Fruit fly (Drosophila melanogaster) whole organism, pupa: ENCODE data around the gene CG5510.

ENCODE experiments used
- CG10348 ChIP-seq: fragments of 200-800 bp; sonication (Bioruptor generic); IDR thresholded peaks from 2 replicates; pipeline ENCODE4 v1.3.6; 2022; ENCODE audit warnings: missing biosample characterization, missing genetic modification characterization
- CG12605 ChIP-seq: fragments of 200-800 bp; sonication (Bioruptor generic); IDR thresholded peaks from 2 replicates; pipeline ENCODE4 v1.3.6; 2022; ENCODE audit warnings: missing biosample characterization, missing genetic modification characterization
- CG13204 ChIP-seq: fragments of 200-800 bp; sonication (Bioruptor generic); optimal IDR thresholded peaks from 2 replicates; lab custom pipeline; 2018; ENCODE audit warnings: missing biosample characterization, mild to moderate bottlenecking, missing genetic modification characterization, moderate library complexity
- CG14655 ChIP-seq: fragments of 200-800 bp; sonication (Bioruptor generic); optimal IDR thresholded peaks from 3 replicates; lab custom pipeline; 2017; ENCODE audit warnings: mild to moderate bottlenecking, missing biosample characterization, missing genetic modification reagents, missing genetic modification characterization
- CG15710 ChIP-seq: fragments of 200-800 bp; sonication (Bioruptor generic); optimal IDR thresholded peaks from 2 replicates; lab custom pipeline; 2018; ENCODE audit warnings: missing biosample characterization, mild to moderate bottlenecking, missing genetic modification characterization, moderate library complexity
- CG17806 ChIP-seq: fragments of 200-800 bp; sonication (Bioruptor generic); optimal IDR thresholded peaks from 2 replicates; lab custom pipeline; 2018; ENCODE audit warnings: missing biosample characterization, mild to moderate bottlenecking, missing genetic modification characterization, moderate library complexity
- CG32121 ChIP-seq: fragments of 200-800 bp; sonication (Bioruptor generic); IDR thresholded peaks from 2 replicates; pipeline ENCODE4 v1.3.6; 2022; ENCODE audit warnings: missing biosample characterization, missing genetic modification characterization
- CG34367 ChIP-seq: fragments of 200-800 bp; sonication (Bioruptor generic); optimal IDR thresholded peaks from 2 replicates; lab custom pipeline; 2018; ENCODE audit warnings: missing biosample characterization, mild to moderate bottlenecking, missing genetic modification characterization
- CG4496 ChIP-seq: fragments of 200-800 bp; sonication (Bioruptor generic); IDR thresholded peaks from 3 replicates; pipeline ENCODE4 v1.3.6; 2022; ENCODE audit warnings: missing biosample characterization, missing genetic modification characterization
- CG8159 ChIP-seq: fragments of 200-800 bp; sonication (Bioruptor generic); optimal IDR thresholded peaks from 3 replicates; lab custom pipeline; 2018; ENCODE audit warnings: missing biosample characterization, mild to moderate bottlenecking, missing genetic modification characterization, moderate library complexity
- CG8301 ChIP-seq: fragments of 200-800 bp; sonication (Bioruptor generic); optimal IDR thresholded peaks from 2 replicates; lab custom pipeline; 2018; ENCODE audit warnings: missing biosample characterization, mild to moderate bottlenecking, missing genetic modification characterization
- CG9948 ChIP-seq: fragments of 200-800 bp; sonication (Bioruptor generic); optimal IDR thresholded peaks from 2 replicates; lab custom pipeline; 2018; ENCODE audit warnings: missing biosample characterization, mild to moderate bottlenecking, missing genetic modification characterization, moderate library complexity
- D1 ChIP-seq: fragments of 200-800 bp; sonication (Bioruptor generic); optimal IDR thresholded peaks from 2 replicates; lab custom pipeline; 2018; ENCODE audit warnings: missing biosample characterization, mild to moderate bottlenecking, missing genetic modification characterization, moderate library complexity
- EcR ChIP-seq: fragments of 200-800 bp; sonication (Bioruptor generic); optimal IDR thresholded peaks from 3 replicates; lab custom pipeline; 2019; ENCODE audit warnings: missing biosample characterization, missing genetic modification characterization, mild to moderate bottlenecking, moderate library complexity, missing genetic modification reagents
- Ets98B ChIP-seq: fragments of 200-800 bp; sonication (Bioruptor generic); IDR thresholded peaks from 2 replicates; pipeline ENCODE4 v1.3.6; 2022; ENCODE audit warnings: missing biosample characterization, missing genetic modification characterization
- Pif1A ChIP-seq: fragments of 200-800 bp; sonication (Bioruptor generic); optimal IDR thresholded peaks from 3 replicates; lab custom pipeline; 2016; ENCODE audit warnings: missing biosample characterization, missing genetic modification characterization
- Pif1B ChIP-seq: fragments of 200-800 bp; sonication (Bioruptor generic); optimal IDR thresholded peaks from 3 replicates; lab custom pipeline; 2016; ENCODE audit warnings: missing biosample characterization, missing genetic modification characterization
- Snoo ChIP-seq: fragments of 200-800 bp; sonication (Bioruptor generic); optimal IDR thresholded peaks from 3 replicates; lab custom pipeline; 2017; ENCODE audit warnings: missing biosample characterization, mild to moderate bottlenecking, missing genetic modification characterization, inconsistent platforms
- fd96Ca ChIP-seq: fragments of 200-800 bp; sonication (Bioruptor generic); IDR thresholded peaks from 3 replicates; pipeline ENCODE4 v1.3.6; 2022; ENCODE audit warnings: missing biosample characterization, missing genetic modification characterization
- gl ChIP-seq: fragments of 200-800 bp; sonication (Bioruptor generic); optimal IDR thresholded peaks from 2 replicates; lab custom pipeline; 2018; ENCODE audit warnings: missing biosample characterization, mild to moderate bottlenecking, missing genetic modification characterization
- rn ChIP-seq: fragments of 200-800 bp; sonication (Bioruptor generic); IDR thresholded peaks from 2 replicates; pipeline ENCODE4 v1.3.6; 2022; ENCODE audit warnings: missing biosample characterization, missing genetic modification characterization

CG5510 gene

dm6 chr3R:24169362-24169761 lies at the start of gene CG5510:
Gene CG5510, minus strand, starts transcription at chr3R:24169562.
- TF ChIP-seq CG34367: no peak
- TF ChIP-seq EcR (GFP tag; lab: Kevin White, UChicago): no peak
- TF ChIP-seq fd96Ca (GFP tag; lab: Robert Waterston, UW): no peak
- no peak for TF ChIP-seq Pif1B (GFP tag; lab: Kevin White, UChicago)
- TF ChIP-seq Snoo: no peak
- peak; percentile 39; the same call in 1 of the 3 replicates for TF ChIP-seq CG4496 (GFP tag; lab: Robert Waterston, UW)
- TF ChIP-seq rn (GFP tag; lab: Robert Waterston, UW): no peak
- TF ChIP-seq CG32121 (GFP tag; lab: Robert Waterston, UW): no peak
- no peak for TF ChIP-seq Pif1A (GFP tag; lab: Kevin White, UChicago)
- TF ChIP-seq CG8301 (tag; lab: Kevin White, UChicago): no peak
- TF ChIP-seq CG9948 (tag; lab: Kevin White, UChicago): no peak
- peak; percentile 3 for TF ChIP-seq CG15710 (tag; lab: Kevin White, UChicago)
- TF ChIP-seq CG8159 (tag; lab: Kevin White, UChicago): no peak

- no peak for TF ChIP-seq Pif1B (GFP tag; lab: Kevin White, UChicago)
- TF ChIP-seq CG8301 (tag; lab: Kevin White, UChicago): peak; percentile 1
Observed at dm6 chr3R:24219093-24219492, 49.7 kb upstream of the CG5510 start.

DNA sequence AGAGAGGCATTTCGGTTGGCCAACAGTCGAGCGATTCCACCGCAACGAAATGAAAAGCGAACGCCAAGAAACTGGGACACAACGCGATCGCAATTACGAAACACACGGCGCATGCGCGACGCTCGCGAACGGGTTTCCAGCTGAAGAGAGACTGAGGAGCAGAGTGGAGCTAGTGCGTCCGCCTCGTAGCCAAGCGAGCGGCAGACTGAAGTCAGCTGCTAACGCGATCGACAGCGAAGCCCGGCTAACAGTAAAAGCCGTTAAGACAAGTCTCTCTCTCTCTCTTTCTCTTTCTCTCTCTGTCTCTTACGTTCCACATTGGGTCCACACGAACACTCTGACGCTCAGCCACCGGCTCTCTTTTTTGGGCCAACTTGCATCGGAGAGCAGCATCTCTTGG lies 49.2 kb upstream of the CG5510 start, which contains the start of gene CG17786:
Gene CG17786, minus strand, starts transcription at position 154 of the 400 bp plus-strand sequence.
- TF ChIP-seq D1: no peak
- 0 out of 3 replicates have a peak, but pooled peaks have one; percentile 22 for TF ChIP-seq fd96Ca (GFP tag; lab: Robert Waterston, UW)
- no peak for TF ChIP-seq CG17806 (tag; lab: Kevin White, UChicago)
- peak; percentile 29; the same call in 2 of the 3 replicates for TF ChIP-seq CG4496 (GFP tag; lab: Robert Waterston, UW)
- peak; percentile 12 for TF ChIP-seq Pif1A (GFP tag; lab: Kevin White, UChicago)
- TF ChIP-seq CG12605: peak; percentile 61; the same call in 1 of the 2 replicates
- TF ChIP-seq CG13204 (GFP tag; lab: Kevin White, UChicago): peak; percentile 82
- TF ChIP-seq Ets98B: peak; percentile 48; the same call in 1 of the 2 replicates
- TF ChIP-seq CG8159 (tag; lab: Kevin White, UChicago): no peak
- no peak for TF ChIP-seq CG9948 (tag; lab: Kevin White, UChicago)
- TF ChIP-seq Snoo: peak; percentile 40
- TF ChIP-seq gl (tag; lab: Kevin White, UChicago): no peak
- peak; percentile 31 for TF ChIP-seq EcR (GFP tag; lab: Kevin White, UChicago)
- TF ChIP-seq CG32121 (GFP tag; lab: Robert Waterston, UW): peak; percentile 43; the same call in 1 of the 2 replicates
- no peak for TF ChIP-seq Pif1B (GFP tag; lab: Kevin White, UChicago)
- TF ChIP-seq CG15710 (tag; lab: Kevin White, UChicago): no peak

DNA sequence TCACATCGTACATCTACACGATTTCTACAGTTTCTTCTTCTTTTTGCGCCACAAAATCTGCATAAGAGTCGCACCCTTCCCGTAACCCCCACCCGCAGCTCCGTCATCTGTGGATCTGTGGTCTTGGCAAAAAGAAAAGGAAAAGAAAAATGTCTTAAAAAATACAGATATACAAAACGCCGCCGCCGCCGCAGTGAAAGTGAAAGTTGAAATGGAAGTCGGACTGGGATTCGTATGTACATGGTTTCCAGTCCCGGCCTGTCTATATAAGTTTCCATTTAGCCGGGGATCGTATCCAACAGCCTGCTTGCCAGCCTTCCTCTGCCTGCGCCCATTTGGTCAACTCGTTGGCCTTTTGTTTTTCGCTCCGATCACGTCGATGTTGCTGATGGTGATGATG lies 46.7 kb upstream of the CG5510 start:
- TF ChIP-seq D1: no peak
- no peak for TF ChIP-seq CG32121 (GFP tag; lab: Robert Waterston, UW)
- no peak for TF ChIP-seq rn (GFP tag; lab: Robert Waterston, UW)
- no peak for TF ChIP-seq CG14655 (GFP tag; lab: Kevin White, UChicago)
- TF ChIP-seq Snoo: no peak
- TF ChIP-seq CG8301 (tag; lab: Kevin White, UChicago): no peak

DNA sequence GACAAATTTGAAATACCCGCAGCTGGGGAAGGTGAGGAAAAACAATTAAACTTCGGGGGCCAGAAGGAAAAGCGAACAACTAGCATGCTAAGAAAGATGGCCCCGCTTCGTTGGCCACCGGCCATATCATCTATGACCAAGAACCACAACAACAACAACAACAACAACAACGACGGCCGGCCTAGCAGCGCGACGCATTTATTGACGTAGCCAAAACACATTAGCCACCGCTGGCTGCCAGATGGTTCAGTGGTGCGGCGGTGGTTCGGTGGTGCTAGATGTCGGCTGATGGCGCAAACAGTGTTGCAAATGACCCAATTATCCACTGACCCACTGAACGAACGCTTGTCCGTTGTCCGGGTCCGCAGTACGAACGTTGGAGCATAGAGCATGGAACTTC lies 44.3 kb upstream of the CG5510 start:
- TF ChIP-seq gl (tag; lab: Kevin White, UChicago) (no peak), CG8301 (tag; lab: Kevin White, UChicago) (no peak), Pif1B (GFP tag; lab: Kevin White, UChicago) (no peak)

DNA sequence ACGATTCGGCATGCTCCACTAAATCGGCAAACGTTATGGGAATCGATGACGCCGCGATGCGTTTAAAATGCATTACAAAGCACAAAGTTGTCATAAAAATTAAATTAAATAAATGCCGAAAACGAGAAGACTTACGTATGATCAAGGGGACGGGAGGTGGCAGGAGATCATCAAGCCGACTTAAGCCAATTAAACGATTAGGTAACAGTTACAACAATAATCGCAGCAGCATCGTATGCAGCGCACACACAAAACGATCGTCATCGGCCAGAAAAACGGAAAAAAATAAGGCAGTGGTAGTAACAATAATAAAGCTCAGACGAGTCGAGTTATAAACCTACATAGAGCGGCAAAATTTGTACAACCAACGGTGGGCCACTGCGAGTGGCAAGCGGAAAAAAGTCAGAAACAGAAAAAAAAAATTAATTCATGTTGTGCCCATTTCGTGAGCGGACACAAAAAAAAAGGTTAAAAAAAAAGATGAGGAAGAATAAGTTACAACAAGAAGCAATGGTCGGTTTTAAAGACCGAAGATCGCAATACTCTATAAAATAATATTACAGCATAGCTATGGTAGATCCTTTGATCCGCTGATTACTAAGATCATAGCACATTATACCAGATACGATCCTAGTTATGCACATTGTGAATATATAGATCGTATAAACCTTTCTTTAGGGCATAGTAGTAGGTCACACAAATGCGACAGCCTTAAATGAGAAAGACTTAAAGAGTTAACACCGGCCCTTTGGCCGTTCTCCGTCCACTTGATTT lies 37.2 kb upstream of the CG5510 start:
- TF ChIP-seq CG13204 (GFP tag; lab: Kevin White, UChicago): no peak
- TF ChIP-seq EcR (GFP tag; lab: Kevin White, UChicago): no peak
- TF ChIP-seq CG15710 (tag; lab: Kevin White, UChicago): peak; percentile 33
- TF ChIP-seq CG10348: no peak
- TF ChIP-seq CG32121 (GFP tag; lab: Robert Waterston, UW): no peak
- peak; percentile 47 for TF ChIP-seq Pif1A (GFP tag; lab: Kevin White, UChicago)
- TF ChIP-seq CG34367: peak; percentile 43
- TF ChIP-seq D1: no peak
- no peak for TF ChIP-seq gl (tag; lab: Kevin White, UChicago)
- TF ChIP-seq Ets98B: no peak
- peak; percentile 40 for TF ChIP-seq CG8159 (tag; lab: Kevin White, UChicago)
- peak; percentile 24 for TF ChIP-seq CG17806 (tag; lab: Kevin White, UChicago)
- TF ChIP-seq rn (GFP tag; lab: Robert Waterston, UW): no peak
- TF ChIP-seq fd96Ca (GFP tag; lab: Robert Waterston, UW): peak; percentile 34; the same call in 1 of the 3 replicates
- peak; percentile 8 for TF ChIP-seq CG9948 (tag; lab: Kevin White, UChicago)
- peak; percentile 57 for TF ChIP-seq Snoo
- peak; percentile 39; the same call in 1 of the 2 replicates for TF ChIP-seq CG12605
- peak; percentile 3 for TF ChIP-seq CG8301 (tag; lab: Kevin White, UChicago)
- peak; percentile 38 for TF ChIP-seq Pif1B (GFP tag; lab: Kevin White, UChicago)
- peak; percentile 21 for TF ChIP-seq CG14655 (GFP tag; lab: Kevin White, UChicago)
- peak; percentile 9; the same call in 1 of the 3 replicates for TF ChIP-seq CG4496 (GFP tag; lab: Robert Waterston, UW)
